Worm (Caenorhabditis elegans) whole organism, midembryonic: ENCODE measurements around the gene CC8.2.

Experiments
- T22C8.4 ChIP-seq: fragments of 200-800 bp; sonication (Bioruptor generic); IDR thresholded peaks from 2 replicates; pipeline ENCODE4 v1.3.6; 2022; ENCODE audit warnings: missing genetic modification characterization, missing compliant biosample characterization
- cog-1 ChIP-seq: sonication (generic microtip); optimal IDR thresholded peaks from 2 replicates; lab custom pipeline; 2016; ENCODE audit warnings: missing genetic modification characterization, missing compliant biosample characterization
- flt-1 ChIP-seq: fragments of 200-800 bp; sonication (Bioruptor generic); IDR thresholded peaks from 2 replicates; pipeline ENCODE4 v1.3.6; 2022; ENCODE audit warnings: missing genetic modification characterization, missing compliant biosample characterization
- klf-2 ChIP-seq: fragments of 200-800 bp; sonication (Bioruptor generic); conservative IDR thresholded peaks from 2 replicates; pipeline ENCODE4 v1.3.6; 2022; ENCODE audit warnings: missing genetic modification reagents, missing genetic modification characterization, missing compliant biosample characterization
- med-1 ChIP-seq: sonication (generic microtip); optimal IDR thresholded peaks from 2 replicates; lab custom pipeline; 2017; ENCODE audit warnings: missing genetic modification characterization, mild to moderate bottlenecking, missing compliant biosample characterization, antibody characterized with exemption, missing genetic modification reagents; ENCODE audit not compliant: insufficient read depth
- ref-1 ChIP-seq: fragments of 200-800 bp; sonication (Bioruptor generic); conservative IDR thresholded peaks from 2 replicates; pipeline ENCODE4 v1.3.6; 2022; ENCODE audit warnings: missing genetic modification reagents, missing genetic modification characterization, missing compliant biosample characterization
- tab-1 ChIP-seq: fragments of 200-800 bp; sonication (Bioruptor generic); IDR thresholded peaks from 2 replicates; pipeline ENCODE4 v1.3.6; 2022; ENCODE audit warnings: missing genetic modification characterization, missing compliant biosample characterization
- ztf-23 ChIP-seq: fragments of 200-800 bp; sonication (Bioruptor generic); IDR thresholded peaks from 2 replicates; pipeline ENCODE4 v1.3.6; 2022; ENCODE audit warnings: missing genetic modification reagents, missing genetic modification characterization, missing compliant biosample characterization
- ztf-29 ChIP-seq: fragments of 200-800 bp; sonication (Bioruptor generic); IDR thresholded peaks from 2 replicates; pipeline ENCODE4 v1.3.6; 2022; ENCODE audit warnings: missing genetic modification reagents, missing genetic modification characterization, missing compliant biosample characterization

The CC8.2 gene

DNA sequence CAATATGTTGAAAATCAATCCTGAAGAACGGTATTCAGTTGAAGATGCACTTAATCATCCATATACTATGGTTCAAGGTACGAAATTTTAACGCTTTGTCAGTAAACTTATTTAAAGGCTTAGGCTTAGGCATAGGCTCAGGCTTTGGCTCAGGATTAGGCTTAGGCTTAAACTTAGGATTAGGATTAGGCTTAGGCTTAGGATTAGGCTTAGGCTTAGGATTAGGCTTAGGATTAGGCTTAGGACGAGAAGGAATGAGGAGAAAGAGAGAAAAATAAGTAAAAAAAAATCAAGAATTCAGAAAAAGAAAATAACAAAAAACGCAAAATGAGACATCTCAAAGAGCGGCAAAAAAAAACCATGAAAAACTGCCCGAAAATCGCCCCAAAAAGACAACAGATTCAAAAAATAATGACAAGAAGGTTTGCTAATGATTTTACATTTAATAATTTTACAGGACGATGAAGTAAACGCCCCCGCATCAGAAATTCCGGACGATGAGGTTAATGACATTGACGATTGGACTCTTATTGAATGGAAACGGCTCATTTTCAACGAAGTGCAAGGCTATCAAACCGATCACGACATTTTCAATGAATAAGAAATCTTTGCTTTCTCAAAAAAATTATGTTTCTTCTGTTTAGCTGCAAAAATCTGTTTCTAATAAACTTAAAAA is 39.8 kb downstream of the CC8.2 start:
- no peak for TF ChIP-seq ztf-23
- no peak for TF ChIP-seq med-1 (GFP tag; lab: Kevin White, UChicago)
- no peak for TF ChIP-seq ztf-29 (GFP tag; lab: Robert Waterston, UW)
- TF ChIP-seq ref-1 (GFP tag; lab: Robert Waterston, UW), result no peak
- TF ChIP-seq flt-1 (GFP tag; lab: Robert Waterston, UW), result no peak
- no peak for TF ChIP-seq cog-1 (tag; lab: Kevin White, UChicago)

DNA sequence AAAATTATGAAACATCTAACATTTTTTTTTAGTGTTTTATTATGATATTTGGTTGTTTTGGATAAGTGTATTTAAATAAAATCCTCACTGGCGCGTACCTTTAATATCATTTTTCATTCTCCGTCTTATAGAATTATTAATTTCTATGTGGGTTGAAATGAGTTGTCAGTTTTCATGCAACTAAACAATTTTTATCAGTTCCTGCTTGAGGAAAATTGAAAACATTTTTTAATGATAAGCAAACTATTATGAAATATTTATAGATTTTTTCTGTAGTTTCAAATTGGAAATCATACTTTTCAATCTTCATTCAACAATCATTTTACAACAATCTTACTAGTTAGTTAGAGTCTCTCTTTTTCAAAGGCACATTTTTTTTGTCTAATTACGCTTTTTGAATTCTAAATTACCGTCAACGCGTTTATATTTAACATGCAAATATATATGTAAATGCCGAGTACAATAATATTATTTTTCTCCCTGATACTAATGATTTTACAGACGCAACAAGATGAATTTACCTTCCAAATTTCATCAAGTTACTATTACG is 42.1 kb downstream of the CC8.2 start, which contains the start of the genes Y37E11B.10 and kgb-2:
Gene Y37E11B.10, minus strand, starts transcription at position 182 of the 550 bp plus-strand sequence.
Gene kgb-2, plus strand, starts transcription at position 500 of the 550 bp plus-strand sequence.
- no peak for TF ChIP-seq ztf-23
- TF ChIP-seq flt-1 (GFP tag; lab: Robert Waterston, UW), result no peak
- no peak for TF ChIP-seq med-1 (GFP tag; lab: Kevin White, UChicago)
- TF ChIP-seq ref-1 (GFP tag; lab: Robert Waterston, UW), result no peak
- no peak for TF ChIP-seq ztf-29 (GFP tag; lab: Robert Waterston, UW)
- TF ChIP-seq T22C8.4 (GFP tag; lab: Robert Waterston, UW), result no peak
- TF ChIP-seq tab-1, result no peak
- TF ChIP-seq klf-2, result no peak

ce11 chrIV:3604104-3604503 is 44.4 kb downstream of the CC8.2 start:
- TF ChIP-seq T22C8.4 (GFP tag; lab: Robert Waterston, UW) (no peak), ztf-23 (no peak), tab-1 (no peak), cog-1 (tag; lab: Kevin White, UChicago) (no peak), flt-1 (GFP tag; lab: Robert Waterston, UW) (no peak), med-1 (GFP tag; lab: Kevin White, UChicago) (no peak), ref-1 (GFP tag; lab: Robert Waterston, UW) (no peak), klf-2 (no peak), ztf-29 (GFP tag; lab: Robert Waterston, UW) (no peak)

DNA sequence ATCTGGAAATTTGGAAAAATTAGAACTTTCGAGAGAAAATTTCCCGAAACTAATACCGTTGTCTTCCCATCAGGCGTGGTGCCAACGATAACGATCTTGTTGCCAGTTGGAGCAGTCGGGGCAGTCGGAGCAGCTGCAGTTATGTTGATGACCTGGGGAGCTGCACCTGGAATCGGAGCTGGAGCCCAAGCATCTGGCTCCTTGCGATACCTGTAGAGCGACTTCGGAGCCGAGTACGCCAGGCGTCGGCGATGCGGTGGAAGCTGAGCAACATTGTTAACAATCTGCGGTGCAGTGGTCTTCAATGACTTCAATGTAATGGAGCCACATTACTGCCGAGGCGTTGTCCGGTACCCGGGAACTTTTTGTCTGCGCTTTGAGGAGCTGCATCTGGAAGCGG is 46.6 kb downstream of the CC8.2 start:
- no peak for TF ChIP-seq T22C8.4 (GFP tag; lab: Robert Waterston, UW)
- TF ChIP-seq tab-1, result no peak
- no peak for TF ChIP-seq med-1 (GFP tag; lab: Kevin White, UChicago)
- TF ChIP-seq ztf-29 (GFP tag; lab: Robert Waterston, UW), result no peak
- TF ChIP-seq ztf-23, result no peak

DNA sequence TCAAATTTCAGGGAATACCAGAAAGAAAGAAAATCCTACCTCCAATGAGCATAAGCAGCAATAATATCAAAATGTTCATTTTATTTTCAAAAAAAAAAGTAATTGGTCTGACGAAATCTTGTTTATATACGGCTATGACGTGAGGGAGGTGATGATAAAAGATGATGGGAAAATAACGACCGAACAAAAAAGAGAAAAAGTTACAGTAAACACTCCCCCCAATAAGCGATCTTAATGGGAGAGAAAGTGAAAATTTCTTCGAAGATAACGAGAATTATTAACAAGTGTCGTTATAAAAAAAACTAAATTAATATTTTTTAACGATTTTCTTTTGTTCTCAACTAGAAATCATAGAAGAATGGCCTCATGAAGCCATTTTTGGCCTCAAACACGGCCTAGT is 48.5 kb downstream of the CC8.2 start, which contains the start of gene Y37E11B.7:
Gene Y37E11B.7, minus strand, starts transcription at position 207 of the 400 bp plus-strand sequence.
- TF ChIP-seq med-1 (GFP tag; lab: Kevin White, UChicago) (no peak), T22C8.4 (GFP tag; lab: Robert Waterston, UW) (no peak), klf-2 (no peak), ztf-29 (GFP tag; lab: Robert Waterston, UW) (no peak), cog-1 (tag; lab: Kevin White, UChicago) (no peak), ztf-23 (no peak)

DNA sequence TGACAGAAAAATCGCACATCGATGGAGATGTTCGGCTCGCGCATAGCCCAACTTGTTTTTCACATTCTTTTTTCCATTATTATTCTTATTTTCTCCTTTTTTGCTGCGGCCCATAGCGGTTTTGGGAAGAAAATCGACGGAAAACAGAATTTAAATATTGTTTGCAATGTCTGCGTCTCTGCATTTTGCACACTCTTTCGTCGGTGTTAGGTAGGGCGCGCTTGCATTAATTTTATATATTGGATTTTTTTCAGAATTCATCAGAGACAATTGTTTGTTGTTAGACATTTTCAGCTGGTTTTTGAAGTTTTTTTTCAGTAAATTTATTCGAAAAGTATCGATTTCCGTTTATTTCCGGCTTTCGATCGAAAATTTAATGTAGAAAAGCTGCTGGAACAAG is 49.4 kb downstream of the CC8.2 start, which contains the start of gene Y37E11B.6:
Gene Y37E11B.6, minus strand, starts transcription at position 181 of the 400 bp plus-strand sequence.
- TF ChIP-seq ztf-23 (no peak), med-1 (GFP tag; lab: Kevin White, UChicago) (no peak), ref-1 (GFP tag; lab: Robert Waterston, UW) (no peak), klf-2 (no peak), ztf-29 (GFP tag; lab: Robert Waterston, UW) (no peak), flt-1 (GFP tag; lab: Robert Waterston, UW) (no peak)

DNA sequence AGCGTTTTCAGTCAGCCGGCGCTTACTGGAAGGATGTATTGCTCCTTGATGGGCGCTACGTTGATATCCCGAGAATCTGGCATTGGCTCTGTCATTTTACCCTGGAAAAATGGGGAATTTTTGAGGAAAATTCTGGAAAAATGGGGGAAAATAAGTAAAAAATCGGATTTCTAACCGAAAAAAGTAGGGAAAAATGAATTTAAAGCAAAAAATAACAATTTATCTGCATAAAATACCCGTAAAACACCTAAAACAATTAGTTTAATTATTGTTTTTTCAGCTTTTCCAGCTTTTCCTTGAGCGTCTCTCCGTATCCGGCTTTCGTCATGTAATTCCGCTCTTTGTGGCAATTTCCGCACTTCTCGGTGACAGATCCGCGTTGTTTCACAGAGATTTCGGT is 50.0 kb downstream of the CC8.2 start, which contains the start of gene Y37E11B.5:
Gene Y37E11B.5, minus strand, starts transcription at position 101 of the 400 bp plus-strand sequence.
- TF ChIP-seq flt-1 (GFP tag; lab: Robert Waterston, UW) (no peak), ztf-23 (no peak), klf-2 (no peak), cog-1 (tag; lab: Kevin White, UChicago) (no peak), ref-1 (GFP tag; lab: Robert Waterston, UW) (no peak), tab-1 (no peak), T22C8.4 (GFP tag; lab: Robert Waterston, UW) (no peak)

DNA sequence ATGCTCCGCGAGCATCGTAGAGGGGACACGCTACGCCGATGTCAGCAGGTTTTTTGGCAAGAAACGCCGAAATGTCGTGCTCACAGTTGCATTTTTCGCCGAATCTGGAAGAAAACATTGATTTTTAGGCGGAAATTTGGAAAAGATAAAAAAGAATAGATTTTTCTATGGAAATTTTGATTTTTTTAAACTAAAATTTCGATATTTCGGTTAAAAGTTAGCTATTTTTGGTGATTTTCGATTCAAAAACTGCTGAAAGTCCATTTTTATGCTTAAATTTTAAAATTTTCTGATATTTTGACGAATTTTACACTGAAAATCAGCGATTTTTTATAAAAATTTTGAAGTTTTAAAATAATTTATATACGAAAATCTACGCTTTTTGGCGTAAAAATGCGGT is 51.1 kb downstream of the CC8.2 start:
- no peak for TF ChIP-seq tab-1
- no peak for TF ChIP-seq ztf-23
